Fruit fly (Drosophila melanogaster) whole organism, embryonic: ENCODE measurements around the gene M6.

Experiments
- Asciz ChIP-seq: fragments of 200-800 bp; sonication (Bioruptor generic); optimal IDR thresholded peaks from 2 replicates; lab custom pipeline; 2017; ENCODE audit warnings: missing biosample characterization, mild to moderate bottlenecking, missing genetic modification characterization, missing genetic modification reagents
- Atf6 ChIP-seq: fragments of 200-800 bp; sonication (Bioruptor generic); IDR thresholded peaks from 2 replicates; pipeline ENCODE4 v1.3.6; 2022; ENCODE audit warnings: missing biosample characterization, missing genetic modification characterization
- BtbVII ChIP-seq: fragments of 200-800 bp; sonication (Bioruptor generic); optimal IDR thresholded peaks from 3 replicates; lab custom pipeline; 2017; ENCODE audit warnings: missing biosample characterization, mild to moderate bottlenecking, missing genetic modification characterization
- CG10543 ChIP-seq: fragments of 200-800 bp; sonication (Bioruptor generic); optimal IDR thresholded peaks from 3 replicates; lab custom pipeline; 2017; ENCODE audit warnings: missing biosample characterization, mild to moderate bottlenecking, missing genetic modification characterization, moderate library complexity
- CG13624 ChIP-seq: fragments of 200-800 bp; sonication (Bioruptor generic); optimal IDR thresholded peaks from 2 replicates; lab custom pipeline; 2016; ENCODE audit warnings: missing biosample characterization, missing genetic modification characterization
- CG14667 ChIP-seq: fragments of 200-800 bp; sonication (Bioruptor generic); IDR thresholded peaks from 2 replicates; pipeline ENCODE4 v1.3.6; 2022; ENCODE audit warnings: missing biosample characterization, missing genetic modification characterization
- CG1603 ChIP-seq: fragments of 200-800 bp; sonication (Bioruptor generic); optimal IDR thresholded peaks from 2 replicates; lab custom pipeline; 2019; ENCODE audit warnings: missing biosample characterization, mild to moderate bottlenecking, missing genetic modification characterization, moderate library complexity
- CG17328 ChIP-seq: fragments of 200-800 bp; sonication (Bioruptor generic); IDR thresholded peaks from 2 replicates; pipeline ENCODE4 v1.3.6; 2022; ENCODE audit warnings: missing biosample characterization, missing genetic modification characterization
- CG17361 ChIP-seq: fragments of 200-800 bp; sonication (Bioruptor generic); IDR thresholded peaks from 3 replicates; pipeline ENCODE4 v1.3.6; 2022; ENCODE audit warnings: missing biosample characterization, missing genetic modification characterization
- CG18599 ChIP-seq: fragments of 200-800 bp; sonication (Bioruptor generic); optimal IDR thresholded peaks from 3 replicates; lab custom pipeline; 2017; ENCODE audit warnings: missing biosample characterization, missing genetic modification characterization, mild to moderate bottlenecking, moderate library complexity, missing genetic modification reagents
- CG2120 ChIP-seq: fragments of 200-800 bp; sonication (Bioruptor generic); optimal IDR thresholded peaks from 3 replicates; lab custom pipeline; 2016; ENCODE audit warnings: missing biosample characterization, missing genetic modification characterization
- CG2199 ChIP-seq: fragments of 200-800 bp; sonication (Bioruptor generic); IDR thresholded peaks from 3 replicates; pipeline ENCODE4 v1.3.6; 2022; ENCODE audit warnings: missing biosample characterization, missing genetic modification characterization
- CG30403 ChIP-seq: fragments of 200-800 bp; sonication (Bioruptor generic); optimal IDR thresholded peaks from 3 replicates; lab custom pipeline; 2016; ENCODE audit warnings: missing biosample characterization, missing genetic modification characterization
- CG3281 ChIP-seq: fragments of 200-800 bp; sonication (Bioruptor generic); optimal IDR thresholded peaks from 3 replicates; lab custom pipeline; 2017; ENCODE audit warnings: missing biosample characterization, mild to moderate bottlenecking, missing genetic modification characterization
- CG34376 ChIP-seq: fragments of 200-800 bp; sonication (Bioruptor generic); optimal IDR thresholded peaks from 2 replicates; lab custom pipeline; 2018; ENCODE audit warnings: missing biosample characterization, mild to moderate bottlenecking, missing genetic modification characterization
- CG5245 ChIP-seq: fragments of 200-800 bp; sonication (Bioruptor generic); optimal IDR thresholded peaks from 3 replicates; lab custom pipeline; 2016; ENCODE audit warnings: missing biosample characterization, missing genetic modification characterization
- CG6689 ChIP-seq: fragments of 200-800 bp; sonication (Bioruptor generic); IDR thresholded peaks from 2 replicates; pipeline ENCODE4 v1.3.6; 2022; ENCODE audit warnings: missing biosample characterization, missing genetic modification characterization
- CG7271 ChIP-seq: fragments of 200-800 bp; sonication (Bioruptor generic); optimal IDR thresholded peaks from 2 replicates; lab custom pipeline; 2018; ENCODE audit warnings: missing biosample characterization, mild to moderate bottlenecking, missing genetic modification characterization, moderate library complexity
- CG8290 ChIP-seq, 3 experiments: fragments of 200-800 bp; sonication (Bioruptor generic); optimal IDR thresholded peaks; 2 replicates each; lab custom pipeline; 2016 to 2019; ENCODE audit warnings: missing biosample characterization in 3 of 3, missing genetic modification characterization in 3 of 3, mild to moderate bottlenecking in 2 of 3, moderate library complexity in 1 of 3
- Elba2 ChIP-seq: fragments of 200-800 bp; sonication (Bioruptor generic); optimal IDR thresholded peaks from 3 replicates; lab custom pipeline; 2016; ENCODE audit warnings: missing biosample characterization, missing genetic modification characterization
- Ets65A ChIP-seq: fragments of 200-800 bp; sonication (Bioruptor generic); peaks from one replicate; lab custom pipeline; 2016; ENCODE audit warnings: missing biosample characterization, missing genetic modification characterization
- HHEX ChIP-seq: fragments of 200-800 bp; sonication (Bioruptor generic); optimal IDR thresholded peaks from 3 replicates; lab custom pipeline; 2017; ENCODE audit warnings: missing biosample characterization, mild to moderate bottlenecking, missing genetic modification characterization, missing genetic modification reagents
- HLH3B ChIP-seq: fragments of 200-800 bp; sonication (Bioruptor generic); IDR thresholded peaks from 2 replicates; pipeline ENCODE4 v1.3.6; 2022; ENCODE audit warnings: missing biosample characterization, missing genetic modification characterization
- MBD-R2 ChIP-seq: fragments of 200-800 bp; sonication (Bioruptor generic); IDR thresholded peaks from 2 replicates; pipeline ENCODE4 v1.3.6; 2022; ENCODE audit warnings: missing biosample characterization, missing genetic modification characterization
- Med ChIP-seq: fragments of 200-800 bp; sonication (Bioruptor generic); peaks from one replicate; lab custom pipeline; 2016; ENCODE audit warnings: missing biosample characterization, missing genetic modification characterization, mild to moderate bottlenecking, inconsistent platforms, moderate library complexity
- Mrtf ChIP-seq: fragments of 200-800 bp; sonication (Bioruptor generic); IDR thresholded peaks from 3 replicates; pipeline ENCODE4 v1.3.6; 2022; ENCODE audit warnings: missing biosample characterization, missing genetic modification characterization
- Pdp1 ChIP-seq, 2 experiments: fragments of 200-800 bp; sonication (Bioruptor generic); optimal IDR thresholded peaks; 3 replicates each; lab custom pipeline; 2016; ENCODE audit warnings: missing biosample characterization in 2 of 2, missing genetic modification characterization in 2 of 2, mild to moderate bottlenecking in 1 of 2, moderate library complexity in 1 of 2
- Ptx1 ChIP-seq: fragments of 200-800 bp; sonication (Bioruptor generic); IDR thresholded peaks from 2 replicates; pipeline ENCODE4 v1.3.6; 2022; ENCODE audit warnings: missing biosample characterization, missing genetic modification characterization
- TFAM ChIP-seq: fragments of 200-800 bp; sonication (Bioruptor generic); optimal IDR thresholded peaks from 2 replicates; lab custom pipeline; 2017; ENCODE audit warnings: missing biosample characterization, missing genetic modification characterization, inconsistent platforms
- Taf1 ChIP-seq: fragments of 200-800 bp; sonication (Bioruptor generic); IDR thresholded peaks from 2 replicates; pipeline ENCODE4 v1.3.6; 2022; ENCODE audit warnings: missing biosample characterization, missing genetic modification characterization
- ab ChIP-seq: fragments of 200-800 bp; sonication (Bioruptor generic); optimal IDR thresholded peaks from 2 replicates; lab custom pipeline; 2016; ENCODE audit warnings: missing biosample characterization, missing genetic modification characterization
- bcd ChIP-seq: fragments of 200-800 bp; sonication (Bioruptor generic); optimal IDR thresholded peaks from 2 replicates; lab custom pipeline; 2017; ENCODE audit warnings: missing biosample characterization, mild to moderate bottlenecking, missing genetic modification characterization
- ci ChIP-seq: fragments of 200-800 bp; sonication (Bioruptor generic); IDR thresholded peaks from 3 replicates; pipeline ENCODE4 v1.3.6; 2022; ENCODE audit warnings: missing biosample characterization, missing genetic modification characterization
- croc ChIP-seq: fragments of 200-800 bp; sonication (Bioruptor generic); conservative IDR thresholded peaks from 3 replicates; pipeline ENCODE4 v1.3.6; 2022; ENCODE audit warnings: missing biosample characterization, missing genetic modification characterization
- cwo ChIP-seq: fragments of 200-800 bp; sonication (Bioruptor generic); optimal IDR thresholded peaks from 3 replicates; lab custom pipeline; 2017; ENCODE audit warnings: missing biosample characterization, missing genetic modification characterization, mild to moderate bottlenecking, moderate library complexity, missing genetic modification reagents
- gem ChIP-seq: fragments of 200-800 bp; sonication (Bioruptor generic); optimal IDR thresholded peaks from 2 replicates; lab custom pipeline; 2019; ENCODE audit warnings: missing biosample characterization, mild to moderate bottlenecking, missing genetic modification characterization, moderate library complexity
- grau ChIP-seq: fragments of 200-800 bp; optimal IDR thresholded peaks from 3 replicates; lab custom pipeline; 2019; ENCODE audit warnings: missing biosample characterization, mild to moderate bottlenecking, missing genetic modification characterization, moderate library complexity
- grn ChIP-seq: fragments of 200-800 bp; sonication (Bioruptor generic); optimal IDR thresholded peaks from 3 replicates; lab custom pipeline; 2017; ENCODE audit warnings: missing biosample characterization, missing genetic modification characterization
- her ChIP-seq: fragments of 200-800 bp; sonication (Bioruptor generic); optimal IDR thresholded peaks from 2 replicates; lab custom pipeline; 2016; ENCODE audit warnings: missing biosample characterization, missing genetic modification characterization
- hkb ChIP-seq, 2 experiments: fragments of 200-800 bp in 1 of 2; fragments of >200 bp in 1 of 2; sonication (Bioruptor generic) in 1 of 2; IDR thresholded peaks in 1 of 2; optimal IDR thresholded peaks in 1 of 2; 2 replicates each; pipeline versions ENCODE4 v1.3.6 to Lab custom; 2017 to 2022; ENCODE audit warnings: missing biosample characterization in 1 of 2, missing genetic modification characterization in 1 of 2
- lmd ChIP-seq: fragments of 200-800 bp; sonication (Bioruptor generic); IDR thresholded peaks from 2 replicates; pipeline ENCODE4 v1.3.6; 2022; ENCODE audit warnings: missing biosample characterization, missing genetic modification characterization
- pan ChIP-seq, 4 experiments: fragments of >200 bp in 3 of 4; fragments of 200-800 bp in 1 of 4; sonication (Bioruptor generic) in 1 of 4; optimal IDR thresholded peaks in 3 of 4; IDR thresholded peaks in 1 of 4; 2 replicates each; pipeline versions ENCODE4 v1.3.6 to Lab custom; 2017 to 2022; ENCODE audit warnings: missing biosample characterization in 2 of 4, missing genetic modification characterization in 2 of 4, mixed read lengths in 1 of 4
- row ChIP-seq: fragments of 200-800 bp; sonication (Bioruptor generic); IDR thresholded peaks from 3 replicates; pipeline ENCODE4 v1.3.6; 2022; ENCODE audit warnings: missing biosample characterization, missing genetic modification characterization
- slbo ChIP-seq: fragments of 200-800 bp; sonication (Bioruptor generic); IDR thresholded peaks from 2 replicates; pipeline ENCODE4 v1.3.6; 2022; ENCODE audit warnings: missing biosample characterization, missing genetic modification characterization
- stc ChIP-seq: fragments of 200-800 bp; sonication (Bioruptor generic); IDR thresholded peaks from 2 replicates; pipeline ENCODE4 v1.3.6; 2022; ENCODE audit warnings: missing biosample characterization, missing genetic modification characterization
- sug ChIP-seq: fragments of 200-800 bp; optimal IDR thresholded peaks from 2 replicates; lab custom pipeline; 2019; ENCODE audit warnings: missing biosample characterization, mild to moderate bottlenecking, missing genetic modification characterization, moderate library complexity
- tgo ChIP-seq: fragments of 200-800 bp; sonication (Bioruptor generic); IDR thresholded peaks from 3 replicates; pipeline ENCODE4 v1.3.6; 2022; ENCODE audit warnings: missing biosample characterization, missing genetic modification characterization
- unpg ChIP-seq: fragments of 200-800 bp; sonication (Bioruptor generic); optimal IDR thresholded peaks from 3 replicates; lab custom pipeline; 2018; ENCODE audit warnings: missing biosample characterization, mild to moderate bottlenecking, missing genetic modification characterization, moderate library complexity
- zfh2 ChIP-seq: fragments of 200-800 bp; sonication (Bioruptor generic); optimal IDR thresholded peaks from 2 replicates; lab custom pipeline; 2016; ENCODE audit warnings: missing biosample characterization, missing genetic modification characterization

Gene M6

dm6 chr3L:21501928-21502327, 5.7 kb upstream of the M6 start (continued):
- TF ChIP-seq Ets65A (peak; percentile 11), gem (tag; lab: Kevin White, UChicago) (peak; percentile 38), sug (peak; percentile 61), hkb (optimal IDR thresholded peaks at IDR 0.05; lab: Kevin White, UChicago) (no peak), hkb (GFP tag; IDR thresholded peaks at IDR 0.05; lab: Robert Waterston, UW) (0 out of 2 replicates have a peak, but pooled peaks have one; percentile 50), ci (GFP tag; lab: Robert Waterston, UW) (0 out of 3 replicates have a peak, but pooled peaks have one; percentile 40), TFAM (no peak), Elba2 (no peak), CG34376 (GFP tag; lab: Kevin White, UChicago) (peak; percentile 25), row (GFP tag; lab: Robert Waterston, UW) (peak; percentile 64; the same call in 2 of the 3 replicates), tgo (GFP tag; lab: Robert Waterston, UW) (peak; percentile 35; the same call in 1 of the 3 replicates), Atf6 (0 out of 2 replicates have a peak, but pooled peaks have one; percentile 36), HLH3B (peak; percentile 47; the same call in 1 of the 2 replicates), CG30403 (GFP tag; lab: Kevin White, UChicago) (peak; percentile 12), CG6689 (GFP tag; lab: Robert Waterston, UW) (0 out of 2 replicates have a peak, but pooled peaks have one; percentile 25), CG17328 (GFP tag; lab: Robert Waterston, UW) (no peak), CG10543 (no peak), CG18599 (GFP tag; lab: Kevin White, UChicago) (peak; percentile 34), Taf1 (no peak), CG2199 (no peak), unpg (peak; percentile 5), CG13624 (GFP tag; lab: Kevin White, UChicago) (peak; percentile 9), CG2120 (GFP tag; lab: Kevin White, UChicago) (peak; percentile 5), CG8290 (GFP tag; optimal IDR thresholded peaks at IDR 0.05; lab: Kevin White, UChicago) (no peak), CG8290 (tag; optimal IDR thresholded peaks at IDR 0.05; lab: Kevin White, UChicago) (peak in 1 of 2 experiments; percentile 11), Asciz (GFP tag; lab: Kevin White, UChicago) (peak; percentile 5), CG7271 (tag; lab: Kevin White, UChicago) (no peak), BtbVII (GFP tag; lab: Kevin White, UChicago) (peak; percentile 5), her (GFP tag; lab: Kevin White, UChicago) (no peak), slbo (GFP tag; lab: Robert Waterston, UW) (peak; percentile 48), grn (peak; percentile 75), lmd (GFP tag; lab: Robert Waterston, UW) (peak; percentile 38; the same call in 1 of the 2 replicates), Pdp1 (GFP tag; optimal IDR thresholded peaks at IDR 0.05; lab: Kevin White, UChicago) (peak in 1 of 2 experiments; percentile 18), CG3281 (GFP tag; lab: Kevin White, UChicago) (no peak), MBD-R2 (GFP tag; lab: Robert Waterston, UW) (no peak), grau (peak; percentile 25), CG14667 (GFP tag; lab: Robert Waterston, UW) (no peak), pan (optimal IDR thresholded peaks at IDR 0.05; lab: Kevin White, UChicago) (no peak), pan (GFP tag; optimal IDR thresholded peaks at IDR 0.05 in 1 of 2, IDR thresholded peaks at IDR 0.05 in 1 of 2) (peak in 1 of 2 experiments; percentile 47), ab (no peak), HHEX (GFP tag; lab: Kevin White, UChicago) (no peak), CG5245 (GFP tag; lab: Kevin White, UChicago) (no peak), Mrtf (GFP tag; lab: Robert Waterston, UW) (no peak), croc (GFP tag; lab: Robert Waterston, UW) (no peak), CG17361 (no peak), CG1603 (tag; lab: Kevin White, UChicago) (peak; percentile 15), Ptx1 (0 out of 2 replicates have a peak, but pooled peaks have one; percentile 26), zfh2 (GFP tag; lab: Kevin White, UChicago) (peak; percentile 14), stc (GFP tag; lab: Robert Waterston, UW) (peak; percentile 33; the same call in 1 of the 2 replicates), cwo (GFP tag; lab: Kevin White, UChicago) (peak; percentile 29), bcd (GFP tag; lab: Kevin White, UChicago) (peak; percentile 15), Med (GFP tag; lab: Kevin White, UChicago) (peak; percentile 23)
